Fruit fly (Drosophila melanogaster): ENCODE measurements around the gene CG43993.
A peak's percentile ranks its signal among the peaks of the same experiment; 100 is the strongest.

CG43993 gene

dm6 chr3L:12076312-12076711 lies 44.0 kb downstream of the CG43993 start (continued):
- TF ChIP-seq eg (GFP tag; IDR thresholded peaks at IDR 0.05) (peak; percentile 55; the same call in 2 of the 3 replicates), Sox15 (GFP tag; optimal IDR thresholded peaks at IDR 0.05) (no peak), Smox (GFP tag; optimal IDR thresholded peaks at IDR 0.05) (no peak), OdsH (GFP tag; optimal IDR thresholded peaks at IDR 0.05) (peak; percentile 40), CG11902 (GFP tag; optimal IDR thresholded peaks at IDR 0.05) (no peak), Hr38 (GFP tag; optimal IDR thresholded peaks at IDR 0.05) (no peak), CG16779 (tag; optimal IDR thresholded peaks at IDR 0.05) (no peak), salr (GFP tag; optimal IDR thresholded peaks at IDR 0.05) (peak in 1 of 2 experiments; percentile 33), pdm3 (GFP tag; optimal IDR thresholded peaks at IDR 0.05) (peak; percentile 14), esn (GFP tag; optimal IDR thresholded peaks at IDR 0.05) (no peak), lz (GFP tag; optimal IDR thresholded peaks at IDR 0.05) (no peak), CG3032 (tag; optimal IDR thresholded peaks at IDR 0.05) (no peak), CG4318 (GFP tag; optimal IDR thresholded peaks at IDR 0.05) (peak; percentile 8), CG6276 (GFP tag; optimal IDR thresholded peaks at IDR 0.05) (peak; percentile 28), Lpt (GFP tag; optimal IDR thresholded peaks at IDR 0.05) (no peak), CG7368 (GFP tag; optimal IDR thresholded peaks at IDR 0.05) (no peak), CG6163 (GFP tag; IDR thresholded peaks at IDR 0.05) (no peak; the same call in 2 of the 3 replicates), CG8119 (GFP tag; IDR thresholded peaks at IDR 0.05) (peak; percentile 66), Ets21C (GFP tag; optimal IDR thresholded peaks at IDR 0.05) (no peak), net (GFP tag; optimal IDR thresholded peaks at IDR 0.05) (no peak)

dm6 chr3L:12077348-12077747 lies 45.0 kb downstream of the CG43993 start:
- peak; percentile 82 for TF ChIP-seq Eip75B (GFP tag; optimal IDR thresholded peaks at IDR 0.05)
- TF ChIP-seq CG16779 (tag; optimal IDR thresholded peaks at IDR 0.05) = peak; percentile 53
- peak; percentile 34 to 82 for TF ChIP-seq salr (GFP tag; optimal IDR thresholded peaks at IDR 0.05)
- TF ChIP-seq Eip78C (GFP tag) = peak; percentile 93
- TF ChIP-seq dac (GFP tag; optimal IDR thresholded peaks at IDR 0.05) = peak; percentile 51
- peak; percentile 60 to 71 for TF ChIP-seq ss (GFP tag; optimal IDR thresholded peaks at IDR 0.05)
- no peak for TF ChIP-seq fkh (GFP tag; optimal IDR thresholded peaks at IDR 0.05)
- peak; percentile 67 for TF ChIP-seq CG31627 (GFP tag; optimal IDR thresholded peaks at IDR 0.05)
- peak; percentile 89 for TF ChIP-seq Hr4 (GFP tag; optimal IDR thresholded peaks at IDR 0.05)
- TF ChIP-seq Smox (GFP tag; optimal IDR thresholded peaks at IDR 0.05) = peak; percentile 77
- peak; percentile 69 for TF ChIP-seq Hr39 (GFP tag; optimal IDR thresholded peaks at IDR 0.05)
- TF ChIP-seq achi (GFP tag; optimal IDR thresholded peaks at IDR 0.05) = peak; percentile 82
- peak; percentile 24 for TF ChIP-seq fd85E (GFP tag; optimal IDR thresholded peaks at IDR 0.05)
- TF ChIP-seq CG6792 (GFP tag; optimal IDR thresholded peaks at IDR 0.05) = peak; percentile 71
- peak; percentile 83 for TF ChIP-seq CG6276 (GFP tag; optimal IDR thresholded peaks at IDR 0.05)
- TF ChIP-seq CG8119 (GFP tag; IDR thresholded peaks at IDR 0.05) = peak; percentile 89
- TF ChIP-seq CG6854 (GFP tag; optimal IDR thresholded peaks at IDR 0.05) = peak; percentile 24
- peak; percentile 80 for TF ChIP-seq CG6808 (GFP tag; optimal IDR thresholded peaks at IDR 0.05)
- peak; percentile 71 for TF ChIP-seq Ets96B (tag; optimal IDR thresholded peaks at IDR 0.05)
- peak; percentile 54 for TF ChIP-seq CG11294 (GFP tag; IDR thresholded peaks at IDR 0.05)
- TF ChIP-seq Eip93F (GFP tag; optimal IDR thresholded peaks at IDR 0.05) = peak; percentile 32
- peak; percentile 77 for TF ChIP-seq fd59A (GFP tag; optimal IDR thresholded peaks at IDR 0.05)
- peak; percentile 79 for TF ChIP-seq Met (GFP tag; optimal IDR thresholded peaks at IDR 0.05)
- peak; percentile 62 for TF ChIP-seq Gug (GFP tag; IDR thresholded peaks at IDR 0.05)
- peak; percentile 62 for TF ChIP-seq CG11902 (GFP tag; optimal IDR thresholded peaks at IDR 0.05)
- TF ChIP-seq esn (GFP tag; optimal IDR thresholded peaks at IDR 0.05) = peak; percentile 78
- peak; percentile 68 for TF ChIP-seq CG8319 (GFP tag; optimal IDR thresholded peaks at IDR 0.05)
- peak; percentile 76 for TF ChIP-seq Lpt (GFP tag; optimal IDR thresholded peaks at IDR 0.05)
- TF ChIP-seq topi (GFP tag; optimal IDR thresholded peaks at IDR 0.05) = peak; percentile 74
- peak; percentile 89 for TF ChIP-seq CG3919 (GFP tag; optimal IDR thresholded peaks at IDR 0.05)
- TF ChIP-seq spab (GFP tag; optimal IDR thresholded peaks at IDR 0.05) = peak; percentile 77
- TF ChIP-seq CG10669 (GFP tag; optimal IDR thresholded peaks at IDR 0.05) = peak; percentile 75
- TF ChIP-seq CG11762 (GFP tag; optimal IDR thresholded peaks at IDR 0.05; ENCODE audit: insufficient read depth) = peak; percentile 70
- peak; percentile 90 for TF ChIP-seq CG15336 (GFP tag; IDR thresholded peaks at IDR 0.05)
- peak; percentile 78 for TF ChIP-seq CG34406 (GFP tag; optimal IDR thresholded peaks at IDR 0.05)
- TF ChIP-seq CG4318 (GFP tag; optimal IDR thresholded peaks at IDR 0.05) = peak; percentile 59
- TF ChIP-seq net (GFP tag; optimal IDR thresholded peaks at IDR 0.05) = peak; percentile 78
- peak; percentile 86 for TF ChIP-seq svp (GFP tag)
- TF ChIP-seq CG3032 (tag; optimal IDR thresholded peaks at IDR 0.05) = peak; percentile 71
- peak; percentile 54 for TF ChIP-seq CG9139 (GFP tag; optimal IDR thresholded peaks at IDR 0.05)
- peak; percentile 16 for TF ChIP-seq Ets21C (GFP tag; optimal IDR thresholded peaks at IDR 0.05)

All from whole organism, prepupa.